Worm (Caenorhabditis elegans) whole organism, late embryonic: ENCODE data around the gene snrp-40.1.

Source experiments
- hlh-30 ChIP-seq: sonication (generic microtip); optimal IDR thresholded peaks from 2 replicates; lab custom pipeline; 2017; ENCODE audit warnings: antibody characterized with exemption, missing genetic modification characterization, missing compliant biosample characterization; ENCODE audit not compliant: insufficient read depth
- madf-2 ChIP-seq: sonication (generic microtip); optimal IDR thresholded peaks from 2 replicates; lab custom pipeline; 2017; ENCODE audit warnings: missing genetic modification characterization, missing compliant biosample characterization
- pha-4 ChIP-seq: fragments of 150-350 bp; optimal IDR thresholded peaks from 2 replicates; lab custom pipeline; 2018; ENCODE audit warnings: missing biosample characterization, missing genetic modification reagents, missing genetic modification characterization

ce11 chrX:11310285-11310838 lies 10.8 kb upstream of the snrp-40.1 start, which contains the start of gene F08G12.5:
- no peak for TF ChIP-seq pha-4
- TF ChIP-seq madf-2 = no peak
- TF ChIP-seq hlh-30 (tag; lab: Kevin White, UChicago) = no peak
